Worm (Caenorhabditis elegans): ENCODE data around the gene C14E2.6.

C14E2.6 gene

DNA sequence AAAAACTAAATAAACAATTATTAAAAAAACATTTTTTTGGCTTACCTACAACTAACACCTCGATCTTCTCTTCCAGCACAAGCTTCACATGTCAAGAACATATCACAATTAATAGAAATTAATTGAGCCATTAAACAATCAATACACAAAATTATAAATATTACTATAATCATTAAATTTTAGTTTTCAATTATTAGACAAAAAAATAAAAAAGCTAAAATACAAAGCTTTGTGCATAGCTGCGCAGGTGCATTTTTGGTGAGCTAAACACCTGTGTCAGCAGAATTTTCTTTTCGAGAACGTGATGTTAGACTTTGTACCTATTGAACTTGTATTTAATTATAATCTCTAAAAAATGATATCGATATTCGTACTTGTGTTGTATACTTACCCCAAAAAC is at the start of gene C14E2.6:
TSS of gene C14E2.6 (minus strand) at position 101 of the 400 bp plus-strand sequence.
- no peak for TF ChIP-seq drap-1 (GFP tag; optimal IDR thresholded peaks at IDR 0.05)

DNA sequence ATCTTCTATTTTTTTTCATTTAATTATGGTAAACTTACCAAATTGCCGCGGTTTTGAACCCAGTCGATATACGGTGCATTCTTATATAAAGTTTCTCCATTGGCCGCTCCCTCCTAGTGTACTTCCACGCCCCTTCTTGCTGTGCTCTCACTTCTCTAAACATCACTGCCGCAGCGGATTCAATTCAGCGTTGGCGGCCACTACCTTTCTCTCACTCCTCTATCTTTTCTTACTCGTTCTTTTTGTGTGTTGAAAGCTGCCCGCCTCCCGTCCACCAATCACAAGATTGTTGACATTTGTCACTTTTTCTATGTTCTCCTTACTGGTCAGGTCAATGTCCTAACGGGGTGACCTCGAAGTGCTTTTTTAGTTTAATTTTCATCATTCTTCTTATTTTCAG is 41.2 kb upstream of the C14E2.6 start:
- peak; percentile 11 for TF ChIP-seq pha-4 (tag; optimal IDR thresholded peaks at IDR 0.05)
- no peak for TF ChIP-seq ceh-43 (GFP tag; optimal IDR thresholded peaks at IDR 0.05)
- no peak for TF ChIP-seq elt-1 (tag; optimal IDR thresholded peaks at IDR 0.05; ENCODE audit: borderline replicate concordance, insufficient read depth)
- peak; percentile 61 for TF ChIP-seq lsy-2 (tag; optimal IDR thresholded peaks at IDR 0.05)
- TF ChIP-seq lin-13 (tag; optimal IDR thresholded peaks at IDR 0.05): no peak
- TF ChIP-seq nhr-76 (tag; optimal IDR thresholded peaks at IDR 0.05): no peak
- no peak for TF ChIP-seq ham-2 (GFP tag; optimal IDR thresholded peaks at IDR 0.05)
- TF ChIP-seq mab-5 (tag; optimal IDR thresholded peaks at IDR 0.05): no peak

DNA sequence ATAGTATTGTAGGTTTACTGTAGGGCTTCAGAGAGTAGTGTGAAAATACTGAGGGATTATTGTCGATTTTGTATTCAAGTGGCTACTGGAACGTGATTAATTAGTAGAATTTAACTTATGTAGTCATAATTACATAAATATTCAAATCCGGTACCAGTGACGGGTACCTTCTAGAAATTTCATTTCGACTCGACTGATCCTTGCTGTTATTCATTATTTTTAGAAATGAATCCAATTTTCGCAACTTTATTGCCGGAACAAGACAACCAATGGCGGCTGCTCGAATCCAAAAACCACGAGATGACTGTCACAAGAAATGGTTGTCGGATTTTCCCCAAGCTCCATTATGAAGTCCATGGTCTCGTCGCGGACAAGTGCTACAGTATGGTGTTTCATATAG is 35.1 kb upstream of the C14E2.6 start, which contains the start of gene tbx-41:
TSS of gene tbx-41 (plus strand) at position 301 of the 400 bp plus-strand sequence.
- TF ChIP-seq unc-39 (tag; optimal IDR thresholded peaks at IDR 0.05): no peak
- no peak for TF ChIP-seq mab-5 (tag; optimal IDR thresholded peaks at IDR 0.05)
- no peak for TF ChIP-seq lin-32 (GFP tag; optimal IDR thresholded peaks at IDR 0.05)
- TF ChIP-seq sptf-1 (tag; optimal IDR thresholded peaks at IDR 0.05): no peak
- TF ChIP-seq unc-62 (GFP tag; optimal IDR thresholded peaks at IDR 0.05): no peak
- TF ChIP-seq pha-4 (tag; optimal IDR thresholded peaks at IDR 0.05): no peak
- no peak for TF ChIP-seq blmp-1 (tag; optimal IDR thresholded peaks at IDR 0.05)

DNA sequence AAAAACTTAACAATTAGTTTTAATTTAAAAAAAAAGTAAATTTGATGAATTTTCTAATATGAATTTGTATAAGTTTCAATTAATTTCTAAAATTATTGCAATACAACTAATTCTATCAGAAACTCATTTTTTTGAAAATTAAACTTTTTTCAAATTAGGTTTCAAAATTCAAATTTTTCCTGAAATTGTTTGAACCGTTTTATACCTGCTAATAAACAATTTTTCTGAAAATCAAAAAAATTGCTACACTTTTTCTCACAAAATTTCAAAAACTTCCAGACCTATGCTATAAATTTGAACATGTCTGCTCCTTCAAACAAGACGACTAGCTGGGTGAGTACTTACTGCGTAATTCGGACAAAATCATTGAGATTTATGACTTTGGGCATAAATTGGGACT is 30.6 kb upstream of the C14E2.6 start, which contains the start of gene T26C11.8:
TSS of gene T26C11.8 (plus strand) at position 301 of the 400 bp plus-strand sequence.
- no peak for TF ChIP-seq nhr-28 (tag; optimal IDR thresholded peaks at IDR 0.05)
- TF ChIP-seq lin-32 (GFP tag; optimal IDR thresholded peaks at IDR 0.05): no peak
- TF ChIP-seq ztf-11 (tag; optimal IDR thresholded peaks at IDR 0.05): no peak
- TF ChIP-seq snpc-4 (tag; optimal IDR thresholded peaks at IDR 0.05): no peak
- TF ChIP-seq ceh-43 (GFP tag; optimal IDR thresholded peaks at IDR 0.05): no peak
- no peak for TF ChIP-seq sptf-1 (tag; optimal IDR thresholded peaks at IDR 0.05)
- TF ChIP-seq blmp-1 (tag; optimal IDR thresholded peaks at IDR 0.05): no peak
- no peak for TF ChIP-seq M03D4.4 (tag; optimal IDR thresholded peaks at IDR 0.05)
- TF ChIP-seq mab-5 (tag; optimal IDR thresholded peaks at IDR 0.05): no peak
- no peak for TF ChIP-seq nhr-2 (tag; optimal IDR thresholded peaks at IDR 0.05)
- no peak for TF ChIP-seq unc-62 (GFP tag; optimal IDR thresholded peaks at IDR 0.05)
- TF ChIP-seq nhr-12 (tag; optimal IDR thresholded peaks at IDR 0.05): no peak
- TF ChIP-seq nhr-76 (tag; optimal IDR thresholded peaks at IDR 0.05): no peak
- no peak for TF ChIP-seq flh-1 (GFP tag; optimal IDR thresholded peaks at IDR 0.05)
- no peak for TF ChIP-seq lin-13 (tag; optimal IDR thresholded peaks at IDR 0.05)
- TF ChIP-seq ceh-39 (tag; optimal IDR thresholded peaks at IDR 0.05): no peak
- TF ChIP-seq unc-39 (tag; optimal IDR thresholded peaks at IDR 0.05): no peak
- TF ChIP-seq hlh-1 (tag; optimal IDR thresholded peaks at IDR 0.05): no peak
- no peak for TF ChIP-seq zip-8 (tag; optimal IDR thresholded peaks at IDR 0.05)

DNA sequence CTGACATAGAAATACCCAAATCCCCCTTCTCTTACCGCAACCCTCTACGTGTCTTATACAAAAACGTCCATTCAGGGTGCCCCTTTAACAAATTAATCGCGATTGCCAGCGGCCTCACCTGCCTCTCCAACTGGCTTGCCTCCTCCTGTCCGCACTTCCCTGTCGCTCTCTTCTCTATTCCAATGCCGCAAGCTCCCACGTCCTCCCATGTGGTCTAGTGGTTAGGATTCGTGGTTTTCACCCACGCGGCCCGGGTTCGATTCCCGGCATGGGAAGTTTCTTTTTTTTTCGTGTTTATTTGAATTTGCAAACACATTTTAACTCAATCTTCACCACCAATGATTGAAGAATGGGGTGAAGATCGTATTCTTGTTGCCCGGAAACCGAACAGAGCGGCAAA is 28.8 kb upstream of the C14E2.6 start:
- TF ChIP-seq unc-39 (tag; optimal IDR thresholded peaks at IDR 0.05) (peak; percentile 64), ces-1 (GFP tag; optimal IDR thresholded peaks at IDR 0.05) (no peak), nhr-2 (tag; optimal IDR thresholded peaks at IDR 0.05) (no peak), lsy-2 (tag; optimal IDR thresholded peaks at IDR 0.05) (peak; percentile 33), nhr-237 (tag; optimal IDR thresholded peaks at IDR 0.05) (peak; percentile 62), ceh-43 (GFP tag; optimal IDR thresholded peaks at IDR 0.05) (peak; percentile 54), bed-3 (GFP tag; optimal IDR thresholded peaks at IDR 0.05) (peak; percentile 67), unc-120 (tag; optimal IDR thresholded peaks at IDR 0.05; ENCODE audit: poor library complexity, severe bottlenecking) (peak; percentile 68), zip-8 (tag; optimal IDR thresholded peaks at IDR 0.05) (no peak), unc-62 (GFP tag; optimal IDR thresholded peaks at IDR 0.05) (no peak), hlh-1 (tag; optimal IDR thresholded peaks at IDR 0.05) (peak; percentile 27), cnd-1 (tag; optimal IDR thresholded peaks at IDR 0.05) (peak; percentile 82), sptf-1 (tag; optimal IDR thresholded peaks at IDR 0.05) (peak; percentile 91), sem-2 (GFP tag; optimal IDR thresholded peaks at IDR 0.05) (peak; percentile 74), flh-1 (GFP tag; optimal IDR thresholded peaks at IDR 0.05) (peak; percentile 63), elt-1 (tag; optimal IDR thresholded peaks at IDR 0.05; ENCODE audit: borderline replicate concordance, insufficient read depth) (no peak), ham-2 (GFP tag; optimal IDR thresholded peaks at IDR 0.05) (peak; percentile 62), drap-1 (GFP tag; optimal IDR thresholded peaks at IDR 0.05) (peak; percentile 84), ceh-83 (GFP tag; optimal IDR thresholded peaks at IDR 0.05) (peak; percentile 88), nhr-28 (tag; optimal IDR thresholded peaks at IDR 0.05) (no peak), lin-13 (tag; optimal IDR thresholded peaks at IDR 0.05) (peak; percentile 25), snpc-4 (tag; optimal IDR thresholded peaks at IDR 0.05) (no peak), lin-32 (GFP tag; optimal IDR thresholded peaks at IDR 0.05) (peak; percentile 44), mls-2 (tag; optimal IDR thresholded peaks at IDR 0.05) (peak; percentile 85), M03D4.4 (tag; optimal IDR thresholded peaks at IDR 0.05) (peak; percentile 89), nhr-12 (tag; optimal IDR thresholded peaks at IDR 0.05) (no peak), nhr-76 (tag; optimal IDR thresholded peaks at IDR 0.05) (no peak), mep-1 (tag; optimal IDR thresholded peaks at IDR 0.05) (peak; percentile 60), tbx-8 (GFP tag; optimal IDR thresholded peaks at IDR 0.05) (peak; percentile 52), blmp-1 (tag; optimal IDR thresholded peaks at IDR 0.05) (peak; percentile 7), mab-5 (tag; optimal IDR thresholded peaks at IDR 0.05) (no peak), ztf-11 (tag; optimal IDR thresholded peaks at IDR 0.05) (no peak), elt-3 (tag; optimal IDR thresholded peaks at IDR 0.05) (no peak), ceh-39 (tag; optimal IDR thresholded peaks at IDR 0.05) (peak; percentile 96), pha-4 (tag; optimal IDR thresholded peaks at IDR 0.05) (no peak)
